Worm (Caenorhabditis elegans): ENCODE results near the gene cyp-25A4.
"Not testable (repeated sequence)": the region's sequence is repeated elsewhere in the genome, so short reads cannot be mapped to it uniquely, and the experiment has no call there.

Gene cyp-25A4

ce11 chrIII:3852030-3852579, at the start of gene cyp-25A4:
Gene cyp-25A4, minus strand, starts transcription at chrIII:3852080.
- TF ChIP-seq sea-1 (GFP tag; conservative IDR thresholded peaks at IDR 0.05); F13C5.2 (tag; optimal IDR thresholded peaks at IDR 0.05); aly-1 (tag; optimal IDR thresholded peaks at IDR 0.05): not testable (repeated sequence)

- TF ChIP-seq ama-1 (optimal IDR thresholded peaks at IDR 0.05) = no peak
- no peak for TF ChIP-seq hmg-4 (GFP tag; optimal IDR thresholded peaks at IDR 0.05)
- TF ChIP-seq ets-7 (tag; optimal IDR thresholded peaks at IDR 0.05) = no peak
- TF ChIP-seq tbx-11 (GFP tag; IDR thresholded peaks at IDR 0.05) = no peak
- TF ChIP-seq ceh-13 (GFP tag; optimal IDR thresholded peaks at IDR 0.05) = no peak
- TF ChIP-seq ceh-36 (tag; optimal IDR thresholded peaks at IDR 0.05) = no peak
- TF ChIP-seq tbx-37 (GFP tag; conservative IDR thresholded peaks at IDR 0.05) = no peak
- no peak for TF ChIP-seq B0310.2 (tag; optimal IDR thresholded peaks at IDR 0.05)
- TF ChIP-seq sea-1 (GFP tag; conservative IDR thresholded peaks at IDR 0.05) = no peak
- TF ChIP-seq hnd-1 (tag; optimal IDR thresholded peaks at IDR 0.05) = no peak
- TF ChIP-seq scrt-1 (GFP tag; IDR thresholded peaks at IDR 0.05) = no peak
- TF ChIP-seq hmbx-1 (tag; optimal IDR thresholded peaks at IDR 0.05) = no peak
Observed at ce11 chrIII:3901542-3901941, 49.7 kb upstream of the cyp-25A4 start, which contains the start of gene tir-1. Gene tir-1, minus strand, starts transcription at chrIII:3901642.

ce11 chrIII:3898850-3899249, 47.0 kb upstream of the cyp-25A4 start:
- no peak for TF ChIP-seq scrt-1 (GFP tag; IDR thresholded peaks at IDR 0.05)
- TF ChIP-seq tbx-11 (GFP tag; IDR thresholded peaks at IDR 0.05) = no peak
- TF ChIP-seq ceh-13 (GFP tag; optimal IDR thresholded peaks at IDR 0.05) = no peak
- no peak for TF ChIP-seq hnd-1 (tag; optimal IDR thresholded peaks at IDR 0.05)
- no peak for TF ChIP-seq aly-1 (tag; optimal IDR thresholded peaks at IDR 0.05)
- no peak for TF ChIP-seq tra-4 (tag; optimal IDR thresholded peaks at IDR 0.05)
- TF ChIP-seq flt-1 (GFP tag; IDR thresholded peaks at IDR 0.05) = no peak
- TF ChIP-seq ets-7 (tag; optimal IDR thresholded peaks at IDR 0.05) = no peak
- TF ChIP-seq F13C5.2 (tag; optimal IDR thresholded peaks at IDR 0.05) = no peak
- no peak for TF ChIP-seq pes-1 (GFP tag; IDR thresholded peaks at IDR 0.05)

ce11 chrIII:3898354-3898753, 46.5 kb upstream of the cyp-25A4 start:
- TF ChIP-seq pes-1 (GFP tag; IDR thresholded peaks at IDR 0.05) = no peak
- peak; percentile 43 for TF ChIP-seq ceh-36 (tag; optimal IDR thresholded peaks at IDR 0.05)

ce11 chrIII:3897116-3897845, 45.4 kb upstream of the cyp-25A4 start:
- TF ChIP-seq tbx-37 (GFP tag; conservative IDR thresholded peaks at IDR 0.05) (peak; percentile 43; the same call in 1 of the 2 replicates), sea-1 (GFP tag; conservative IDR thresholded peaks at IDR 0.05) (peak; percentile 54; the same call in 1 of the 2 replicates), pes-1 (GFP tag; IDR thresholded peaks at IDR 0.05) (peak; percentile 74), flt-1 (GFP tag; IDR thresholded peaks at IDR 0.05) (peak; percentile 82)

ce11 chrIII:3893992-3894391, 42.1 kb upstream of the cyp-25A4 start:
- TF ChIP-seq flt-1 (GFP tag; IDR thresholded peaks at IDR 0.05) (no peak), F13C5.2 (tag; optimal IDR thresholded peaks at IDR 0.05) (no peak), ceh-13 (GFP tag; optimal IDR thresholded peaks at IDR 0.05) (no peak)

ce11 chrIII:3889896-3890295, 38.0 kb upstream of the cyp-25A4 start:
- no peak for TF ChIP-seq hnd-1 (tag; optimal IDR thresholded peaks at IDR 0.05)
- no peak for TF ChIP-seq B0310.2 (tag; optimal IDR thresholded peaks at IDR 0.05)
- TF ChIP-seq ama-1 (optimal IDR thresholded peaks at IDR 0.05) = no peak
- TF ChIP-seq ets-7 (tag; optimal IDR thresholded peaks at IDR 0.05) = no peak
- no peak for TF ChIP-seq tra-4 (tag; optimal IDR thresholded peaks at IDR 0.05)
- no peak for TF ChIP-seq tbx-37 (GFP tag; conservative IDR thresholded peaks at IDR 0.05)
- TF ChIP-seq pes-1 (GFP tag; IDR thresholded peaks at IDR 0.05) = no peak
- TF ChIP-seq hmg-4 (GFP tag; optimal IDR thresholded peaks at IDR 0.05) = no peak
- TF ChIP-seq flt-1 (GFP tag; IDR thresholded peaks at IDR 0.05) = no peak
- TF ChIP-seq ceh-13 (GFP tag; optimal IDR thresholded peaks at IDR 0.05) = no peak
- TF ChIP-seq tbx-11 (GFP tag; IDR thresholded peaks at IDR 0.05) = no peak
- TF ChIP-seq sea-1 (GFP tag; conservative IDR thresholded peaks at IDR 0.05) = no peak
- TF ChIP-seq ceh-36 (tag; optimal IDR thresholded peaks at IDR 0.05) = no peak

ce11 chrIII:3887586-3887985, 35.7 kb upstream of the cyp-25A4 start:
- peak; percentile 18 for TF ChIP-seq hmg-4 (GFP tag; optimal IDR thresholded peaks at IDR 0.05)
- no peak for TF ChIP-seq flt-1 (GFP tag; IDR thresholded peaks at IDR 0.05)
- TF ChIP-seq hmbx-1 (tag; optimal IDR thresholded peaks at IDR 0.05) = no peak

ce11 chrIII:3883146-3883545, 31.3 kb upstream of the cyp-25A4 start:
- TF ChIP-seq ceh-13 (GFP tag; optimal IDR thresholded peaks at IDR 0.05) (no peak), ets-7 (tag; optimal IDR thresholded peaks at IDR 0.05) (no peak), tbx-11 (GFP tag; IDR thresholded peaks at IDR 0.05) (no peak), hmg-4 (GFP tag; optimal IDR thresholded peaks at IDR 0.05) (no peak), hmbx-1 (tag; optimal IDR thresholded peaks at IDR 0.05) (no peak), pes-1 (GFP tag; IDR thresholded peaks at IDR 0.05) (no peak), scrt-1 (GFP tag; IDR thresholded peaks at IDR 0.05) (no peak)

Measured in whole organism, early embryonic.